Worm (Caenorhabditis elegans) whole organism, midembryonic: ENCODE data around the gene nep-15.

ENCODE experiments used
- T22C8.4 ChIP-seq: fragments of 200-800 bp; sonication (Bioruptor generic); IDR thresholded peaks from 2 replicates; pipeline ENCODE4 v1.3.6; 2022; ENCODE audit warnings: missing genetic modification characterization, missing compliant biosample characterization
- cog-1 ChIP-seq: sonication (generic microtip); optimal IDR thresholded peaks from 2 replicates; lab custom pipeline; 2016; ENCODE audit warnings: missing genetic modification characterization, missing compliant biosample characterization
- flt-1 ChIP-seq: fragments of 200-800 bp; sonication (Bioruptor generic); IDR thresholded peaks from 2 replicates; pipeline ENCODE4 v1.3.6; 2022; ENCODE audit warnings: missing genetic modification characterization, missing compliant biosample characterization
- klf-2 ChIP-seq: fragments of 200-800 bp; sonication (Bioruptor generic); conservative IDR thresholded peaks from 2 replicates; pipeline ENCODE4 v1.3.6; 2022; ENCODE audit warnings: missing genetic modification reagents, missing genetic modification characterization, missing compliant biosample characterization
- med-1 ChIP-seq: sonication (generic microtip); optimal IDR thresholded peaks from 2 replicates; lab custom pipeline; 2017; ENCODE audit warnings: missing genetic modification characterization, mild to moderate bottlenecking, missing compliant biosample characterization, antibody characterized with exemption, missing genetic modification reagents; ENCODE audit not compliant: insufficient read depth
- ref-1 ChIP-seq: fragments of 200-800 bp; sonication (Bioruptor generic); conservative IDR thresholded peaks from 2 replicates; pipeline ENCODE4 v1.3.6; 2022; ENCODE audit warnings: missing genetic modification reagents, missing genetic modification characterization, missing compliant biosample characterization
- tab-1 ChIP-seq: fragments of 200-800 bp; sonication (Bioruptor generic); IDR thresholded peaks from 2 replicates; pipeline ENCODE4 v1.3.6; 2022; ENCODE audit warnings: missing genetic modification characterization, missing compliant biosample characterization
- ztf-23 ChIP-seq: fragments of 200-800 bp; sonication (Bioruptor generic); IDR thresholded peaks from 2 replicates; pipeline ENCODE4 v1.3.6; 2022; ENCODE audit warnings: missing genetic modification reagents, missing genetic modification characterization, missing compliant biosample characterization
- ztf-29 ChIP-seq: fragments of 200-800 bp; sonication (Bioruptor generic); IDR thresholded peaks from 2 replicates; pipeline ENCODE4 v1.3.6; 2022; ENCODE audit warnings: missing genetic modification reagents, missing genetic modification characterization, missing compliant biosample characterization

The nep-15 gene

ce11 chrX:8417727-8418126 lies 45.7 kb downstream of the nep-15 start:
- TF ChIP-seq cog-1 (tag; lab: Kevin White, UChicago) (no peak), ztf-23 (GFP tag; lab: Robert Waterston, UW) (no peak), T22C8.4 (GFP tag; lab: Robert Waterston, UW) (no peak), ref-1 (GFP tag; lab: Robert Waterston, UW) (no peak), flt-1 (no peak), klf-2 (GFP tag; lab: Robert Waterston, UW) (no peak), tab-1 (no peak), ztf-29 (GFP tag; lab: Robert Waterston, UW) (no peak), med-1 (GFP tag; lab: Kevin White, UChicago) (no peak)

ce11 chrX:8418382-8418781 lies 46.4 kb downstream of the nep-15 start, which contains the start of gene spp-13:
TSS of gene spp-13 (minus strand) at chrX:8418524.
- no peak for TF ChIP-seq T22C8.4 (GFP tag; lab: Robert Waterston, UW)
- no peak for TF ChIP-seq cog-1 (tag; lab: Kevin White, UChicago)
- TF ChIP-seq flt-1: no peak
- no peak for TF ChIP-seq tab-1
- TF ChIP-seq ref-1 (GFP tag; lab: Robert Waterston, UW): no peak
- TF ChIP-seq klf-2 (GFP tag; lab: Robert Waterston, UW): no peak
- no peak for TF ChIP-seq ztf-23 (GFP tag; lab: Robert Waterston, UW)
- TF ChIP-seq med-1 (GFP tag; lab: Kevin White, UChicago): no peak

ce11 chrX:8419252-8419651 lies 47.2 kb downstream of the nep-15 start:
- TF ChIP-seq cog-1 (tag; lab: Kevin White, UChicago) (no peak), T22C8.4 (GFP tag; lab: Robert Waterston, UW) (no peak), ztf-29 (GFP tag; lab: Robert Waterston, UW) (no peak), ztf-23 (GFP tag; lab: Robert Waterston, UW) (no peak), tab-1 (no peak), med-1 (GFP tag; lab: Kevin White, UChicago) (no peak), ref-1 (GFP tag; lab: Robert Waterston, UW) (no peak), flt-1 (no peak), klf-2 (GFP tag; lab: Robert Waterston, UW) (no peak)

- no peak for TF ChIP-seq ztf-29 (GFP tag; lab: Robert Waterston, UW)
- TF ChIP-seq cog-1 (tag; lab: Kevin White, UChicago): no peak
- no peak for TF ChIP-seq T22C8.4 (GFP tag; lab: Robert Waterston, UW)
- TF ChIP-seq med-1 (GFP tag; lab: Kevin White, UChicago): no peak
- no peak for TF ChIP-seq klf-2 (GFP tag; lab: Robert Waterston, UW)
- TF ChIP-seq ref-1 (GFP tag; lab: Robert Waterston, UW): no peak
- no peak for TF ChIP-seq flt-1
- TF ChIP-seq ztf-23 (GFP tag; lab: Robert Waterston, UW): no peak
- no peak for TF ChIP-seq tab-1
These were observed 49.6 kb downstream of the nep-15 start for ce11 chrX:8421594-8421993.

DNA sequence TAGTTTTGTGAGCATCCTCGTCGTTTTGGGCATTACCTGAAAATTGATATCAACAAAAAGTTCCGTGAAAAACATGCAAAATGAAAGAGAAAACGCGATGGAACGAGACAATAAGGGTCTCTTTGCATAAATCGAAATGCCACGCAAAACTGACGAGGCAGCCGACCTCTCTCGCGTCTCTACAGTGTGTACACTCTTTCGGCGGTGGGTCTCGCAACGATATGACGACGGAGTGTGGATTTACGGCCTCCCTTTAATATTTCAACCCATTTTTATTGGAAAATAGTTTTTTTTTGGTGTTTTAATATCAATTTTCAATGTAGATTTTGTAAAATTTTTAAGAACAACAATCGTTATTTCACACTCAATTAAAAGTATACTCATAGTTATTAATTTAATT lies 50.0 kb downstream of the nep-15 start, which contains the start of gene tag-123:
TSS of gene tag-123 (minus strand) at position 36 of the 400 bp plus-strand sequence.
- no peak for TF ChIP-seq ztf-23 (GFP tag; lab: Robert Waterston, UW)
- no peak for TF ChIP-seq cog-1 (tag; lab: Kevin White, UChicago)
- TF ChIP-seq tab-1: no peak
- TF ChIP-seq T22C8.4 (GFP tag; lab: Robert Waterston, UW): no peak
- TF ChIP-seq ref-1 (GFP tag; lab: Robert Waterston, UW): no peak
- no peak for TF ChIP-seq ztf-29 (GFP tag; lab: Robert Waterston, UW)
- no peak for TF ChIP-seq klf-2 (GFP tag; lab: Robert Waterston, UW)
- TF ChIP-seq med-1 (GFP tag; lab: Kevin White, UChicago): no peak

- TF ChIP-seq ztf-29 (GFP tag; lab: Robert Waterston, UW) (no peak), ref-1 (GFP tag; lab: Robert Waterston, UW) (no peak), ztf-23 (GFP tag; lab: Robert Waterston, UW) (no peak), tab-1 (no peak), klf-2 (GFP tag; lab: Robert Waterston, UW) (no peak), T22C8.4 (GFP tag; lab: Robert Waterston, UW) (no peak)
These were observed 51.2 kb downstream of the nep-15 start for ce11 chrX:8423199-8423598.

DNA sequence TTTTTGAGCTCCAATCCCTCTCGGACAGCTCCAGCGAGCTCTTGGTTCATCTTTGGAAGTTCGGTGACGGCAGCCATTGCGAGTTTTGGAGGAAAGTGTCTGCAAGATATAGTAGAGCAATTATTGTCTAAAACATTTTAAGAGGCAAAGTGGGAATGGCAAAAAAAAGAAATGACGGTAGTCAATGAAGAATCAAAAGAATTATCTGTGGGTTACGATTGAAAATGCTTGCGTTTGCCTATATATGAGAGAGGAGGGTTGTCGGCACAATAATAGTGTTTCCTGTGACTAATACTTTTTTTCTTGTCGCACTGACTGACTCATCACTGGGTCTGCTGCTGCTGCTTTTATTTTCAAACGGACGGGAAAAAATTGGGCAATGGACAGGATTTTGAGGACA lies 51.6 kb downstream of the nep-15 start, which contains the start of gene tth-1:
TSS of gene tth-1 (minus strand) at position 101 of the 400 bp plus-strand sequence.
- TF ChIP-seq ref-1 (GFP tag; lab: Robert Waterston, UW) (no peak), klf-2 (GFP tag; lab: Robert Waterston, UW) (no peak), T22C8.4 (GFP tag; lab: Robert Waterston, UW) (no peak), flt-1 (no peak), ztf-29 (GFP tag; lab: Robert Waterston, UW) (no peak), med-1 (GFP tag; lab: Kevin White, UChicago) (no peak), cog-1 (tag; lab: Kevin White, UChicago) (no peak), ztf-23 (GFP tag; lab: Robert Waterston, UW) (no peak), tab-1 (no peak)
